Fruit fly (Drosophila melanogaster): ENCODE results near the gene CG15172.

Gene CG15172

DNA sequence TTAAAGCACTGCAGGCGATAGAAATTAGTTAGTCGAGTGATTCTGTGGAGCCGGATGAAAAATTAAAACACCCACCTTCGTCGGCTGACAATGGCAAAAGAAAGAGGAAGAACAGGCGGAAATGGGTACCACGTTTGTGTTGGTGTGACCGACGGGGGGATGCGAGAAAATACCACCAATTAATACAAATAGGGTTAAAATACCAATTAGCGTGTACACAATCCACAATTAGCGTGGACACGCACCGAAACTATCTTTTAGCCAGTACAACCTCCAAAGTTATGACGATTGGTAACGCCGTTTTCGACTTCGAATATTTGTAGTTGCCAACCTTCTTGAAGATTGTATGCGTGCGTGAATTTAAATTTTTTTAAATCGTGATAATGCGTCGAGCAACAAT lies 13.1 kb upstream of the CG15172 start, which contains the start of gene RpL30 (continued):
- peak; percentile 91 for TF ChIP-seq CG2202 (tag; optimal IDR thresholded peaks at IDR 0.05)
- TF ChIP-seq CG17829 (tag; optimal IDR thresholded peaks at IDR 0.05) = peak; percentile 90
- peak; percentile 82 for TF ChIP-seq CG7786 (GFP tag; optimal IDR thresholded peaks at IDR 0.05)
- peak; percentile 80 for TF ChIP-seq tin (GFP tag; optimal IDR thresholded peaks at IDR 0.05)
- peak; percentile 89 for TF ChIP-seq bigmax (GFP tag; optimal IDR thresholded peaks at IDR 0.05)
- peak; percentile 81 to 82 for TF ChIP-seq bsh (GFP tag; optimal IDR thresholded peaks at IDR 0.05)
- TF ChIP-seq CG6654 (GFP tag; optimal IDR thresholded peaks at IDR 0.05) = peak; percentile 63
- TF ChIP-seq CG1647 (GFP tag; optimal IDR thresholded peaks at IDR 0.05) = peak; percentile 84
- peak; percentile 95 for TF ChIP-seq CG17912 (GFP tag; optimal IDR thresholded peaks at IDR 0.05)
- TF ChIP-seq CG12071 (GFP tag; optimal IDR thresholded peaks at IDR 0.05) = peak; percentile 95
- TF ChIP-seq Hey (tag; optimal IDR thresholded peaks at IDR 0.05) = peak; percentile 84
- peak; percentile 92 for TF ChIP-seq CG9609 (GFP tag; optimal IDR thresholded peaks at IDR 0.05)
- peak; percentile 99 for TF ChIP-seq YL-1 (GFP tag; optimal IDR thresholded peaks at IDR 0.05)
- peak; percentile 23 for TF ChIP-seq CG15479 (GFP tag; optimal IDR thresholded peaks at IDR 0.05)
- TF ChIP-seq Mad (GFP tag; optimal IDR thresholded peaks at IDR 0.05) = peak; percentile 91
- peak; percentile 66 for TF ChIP-seq Atf-2 (GFP tag; optimal IDR thresholded peaks at IDR 0.05)
- peak; percentile 85 for TF ChIP-seq CG10147 (GFP tag; optimal IDR thresholded peaks at IDR 0.05)
- TF ChIP-seq HLH4C (GFP tag; IDR thresholded peaks at IDR 0.05; ENCODE audit: partially characterized antibody) = peak; percentile 20; the same call in 1 of the 3 replicates
- peak; percentile 75 for TF ChIP-seq Sox100B (GFP tag; optimal IDR thresholded peaks at IDR 0.05)
- TF ChIP-seq CG12219 (GFP tag; optimal IDR thresholded peaks at IDR 0.05) = peak; percentile 91
- TF ChIP-seq CG12744 (GFP tag; optimal IDR thresholded peaks at IDR 0.05) = peak; percentile 88
- TF ChIP-seq maf-S (GFP tag; optimal IDR thresholded peaks at IDR 0.05) = peak; percentile 90
- TF ChIP-seq ara (GFP tag; IDR thresholded peaks at IDR 0.05) = peak; percentile 86
- TF ChIP-seq CG2120 (GFP tag; optimal IDR thresholded peaks at IDR 0.05) = peak; percentile 81
- TF ChIP-seq GATAe (GFP tag; conservative IDR thresholded peaks at IDR 0.05) = peak; percentile 68; the same call in 1 of the 2 replicates
- peak; percentile 65 for TF ChIP-seq Oli (tag; optimal IDR thresholded peaks at IDR 0.05)
- TF ChIP-seq Tbp (GFP tag; optimal IDR thresholded peaks at IDR 0.05) = peak; percentile 56
- TF ChIP-seq br (optimal IDR thresholded peaks at IDR 0.05) = no peak
- TF ChIP-seq cg (GFP tag; optimal IDR thresholded peaks at IDR 0.05) = no peak
- TF ChIP-seq org-1 (GFP tag; optimal IDR thresholded peaks at IDR 0.05) = peak; percentile 94
- TF ChIP-seq CHES-1-like (GFP tag; optimal IDR thresholded peaks at IDR 0.05) = peak; percentile 96
- TF ChIP-seq ato (GFP tag; IDR thresholded peaks at IDR 0.05; ENCODE audit: partially characterized antibody) = peak; percentile 40; the same call in 1 of the 2 replicates
- peak; percentile 78 for TF ChIP-seq stwl (tag; optimal IDR thresholded peaks at IDR 0.05)
- TF ChIP-seq Myb (GFP tag; optimal IDR thresholded peaks at IDR 0.05) = peak; percentile 89
- TF ChIP-seq cad (GFP tag; optimal IDR thresholded peaks at IDR 0.05) = no peak
- peak; percentile 45 for TF ChIP-seq D19A (tag; optimal IDR thresholded peaks at IDR 0.05)
- TF ChIP-seq CG6175 (GFP tag; IDR thresholded peaks at IDR 0.05) = peak; percentile 82; the same call in 2 of the 3 replicates
- peak; percentile 95 for TF ChIP-seq CG9727 (GFP tag; optimal IDR thresholded peaks at IDR 0.05)
- TF ChIP-seq CG2875 (GFP tag; optimal IDR thresholded peaks at IDR 0.05) = peak; percentile 92
- peak; percentile 88 for TF ChIP-seq ken (GFP tag; IDR thresholded peaks at IDR 0.05)
- peak; percentile 79 for TF ChIP-seq al (GFP tag; IDR thresholded peaks at IDR 0.05)
- TF ChIP-seq CG34422 (GFP tag; IDR thresholded peaks at IDR 0.05) = peak; percentile 90
- peak; percentile 96 for TF ChIP-seq CG12659 (GFP tag; optimal IDR thresholded peaks at IDR 0.05)
- TF ChIP-seq Sry-δ (GFP tag; optimal IDR thresholded peaks at IDR 0.05) = peak; percentile 82
- TF ChIP-seq vfl (GFP tag; optimal IDR thresholded peaks at IDR 0.05) = peak; percentile 85
- TF ChIP-seq lbe (GFP tag; optimal IDR thresholded peaks at IDR 0.05) = peak; percentile 87
- TF ChIP-seq CG11696 (GFP tag; IDR thresholded peaks at IDR 0.05) = no peak; the same call in 1 of the 2 replicates
- TF ChIP-seq CG8290 (GFP tag; optimal IDR thresholded peaks at IDR 0.05) = peak; percentile 90
- TF ChIP-seq CG8290 (tag; optimal IDR thresholded peaks at IDR 0.05) = peak; percentile 84 to 98
- no peak for TF ChIP-seq CG15073 (GFP tag; optimal IDR thresholded peaks at IDR 0.05)
- TF ChIP-seq gt (GFP tag; IDR thresholded peaks at IDR 0.05) = 0 out of 2 replicates have a peak, but pooled peaks have one; percentile 43
- TF ChIP-seq Adf1 (GFP tag; IDR thresholded peaks at IDR 0.05) = peak; percentile 72
